Fruit fly (Drosophila melanogaster) whole organism, prepupa: ENCODE data around the gene Cpr67B.

Experiments
- Blimp-1 ChIP-seq: fragments of 200-800 bp; sonication (Bioruptor generic); optimal IDR thresholded peaks from 3 replicates; lab custom pipeline; 2017; ENCODE audit warnings: missing biosample characterization, missing genetic modification characterization, mild to moderate bottlenecking, moderate library complexity, missing genetic modification reagents
- CG10631 ChIP-seq: fragments of 200-800 bp; sonication (Bioruptor generic); optimal IDR thresholded peaks from 2 replicates; lab custom pipeline; 2016; ENCODE audit warnings: missing biosample characterization, missing genetic modification characterization
- CG10669 ChIP-seq: fragments of 200-800 bp; sonication (Bioruptor generic); optimal IDR thresholded peaks from 3 replicates; lab custom pipeline; 2018; ENCODE audit warnings: missing biosample characterization, mild to moderate bottlenecking, missing genetic modification characterization, moderate library complexity
- CG11294 ChIP-seq: fragments of 200-800 bp; sonication (Bioruptor generic); IDR thresholded peaks from 2 replicates; pipeline ENCODE4 v1.3.6; 2022; ENCODE audit warnings: missing biosample characterization, missing genetic modification characterization
- CG11762 ChIP-seq: fragments of 200-800 bp; sonication (Bioruptor generic); optimal IDR thresholded peaks from 3 replicates; lab custom pipeline; 2016; ENCODE audit warnings: missing biosample characterization, missing genetic modification characterization; ENCODE audit not compliant: insufficient read depth
- CG11902 ChIP-seq: fragments of 200-800 bp; sonication (Bioruptor generic); optimal IDR thresholded peaks from 3 replicates; lab custom pipeline; 2016; ENCODE audit warnings: missing biosample characterization, missing genetic modification characterization
- CG15336 ChIP-seq: fragments of 200-800 bp; sonication (Bioruptor generic); IDR thresholded peaks from 2 replicates; pipeline ENCODE4 v1.3.6; 2022; ENCODE audit warnings: missing biosample characterization, missing genetic modification characterization
- CG1621 ChIP-seq: fragments of 200-800 bp; sonication (Bioruptor generic); optimal IDR thresholded peaks from 3 replicates; lab custom pipeline; 2018; ENCODE audit warnings: missing biosample characterization, mild to moderate bottlenecking, missing genetic modification characterization
- CG16779 ChIP-seq: fragments of 200-800 bp; sonication (Bioruptor generic); optimal IDR thresholded peaks from 3 replicates; lab custom pipeline; 2017; ENCODE audit warnings: missing biosample characterization, mild to moderate bottlenecking, missing genetic modification characterization
- CG3032 ChIP-seq: fragments of 200-800 bp; optimal IDR thresholded peaks from 2 replicates; lab custom pipeline; 2019; ENCODE audit warnings: missing biosample characterization, mild to moderate bottlenecking, missing genetic modification characterization, moderate library complexity
- CG34406 ChIP-seq: fragments of 200-800 bp; sonication (Bioruptor generic); optimal IDR thresholded peaks from 3 replicates; lab custom pipeline; 2016; ENCODE audit warnings: missing biosample characterization, missing genetic modification characterization
- CG4318 ChIP-seq: fragments of 200-800 bp; sonication (Bioruptor generic); optimal IDR thresholded peaks from 3 replicates; lab custom pipeline; 2017; ENCODE audit warnings: missing biosample characterization, mild to moderate bottlenecking, missing genetic modification characterization
- CG6163 ChIP-seq: fragments of 200-800 bp; sonication (Bioruptor generic); IDR thresholded peaks from 3 replicates; pipeline ENCODE4 v1.3.6; 2022; ENCODE audit warnings: missing biosample characterization, missing genetic modification characterization
- CG6276 ChIP-seq: fragments of 200-800 bp; sonication (Bioruptor generic); optimal IDR thresholded peaks from 2 replicates; lab custom pipeline; 2017; ENCODE audit warnings: missing biosample characterization, mild to moderate bottlenecking, missing genetic modification characterization
- CG6792 ChIP-seq: fragments of 200-800 bp; sonication (Bioruptor generic); optimal IDR thresholded peaks from 3 replicates; lab custom pipeline; 2016; ENCODE audit warnings: missing biosample characterization, missing genetic modification characterization
- CG6808 ChIP-seq: fragments of 200-800 bp; sonication (Bioruptor generic); optimal IDR thresholded peaks from 3 replicates; lab custom pipeline; 2017; ENCODE audit warnings: missing biosample characterization, missing genetic modification characterization, mild to moderate bottlenecking, moderate library complexity, missing genetic modification reagents
- CG6854 ChIP-seq: fragments of 200-800 bp; sonication (Bioruptor generic); optimal IDR thresholded peaks from 2 replicates; lab custom pipeline; 2017; ENCODE audit warnings: missing biosample characterization, mild to moderate bottlenecking, missing genetic modification characterization
- CG8119 ChIP-seq: fragments of 200-800 bp; sonication (Bioruptor generic); IDR thresholded peaks from 3 replicates; pipeline ENCODE4 v1.3.6; 2022; ENCODE audit warnings: missing biosample characterization, missing genetic modification characterization
- CG8319 ChIP-seq: fragments of 200-800 bp; sonication (Bioruptor generic); optimal IDR thresholded peaks from 3 replicates; lab custom pipeline; 2016; ENCODE audit warnings: missing biosample characterization, missing genetic modification characterization
- CG8632 ChIP-seq: fragments of 200-800 bp; sonication (Bioruptor generic); optimal IDR thresholded peaks from 3 replicates; lab custom pipeline; 2016; ENCODE audit warnings: missing biosample characterization, missing genetic modification characterization
- CG9139 ChIP-seq: fragments of 200-800 bp; sonication (Bioruptor generic); optimal IDR thresholded peaks from 3 replicates; lab custom pipeline; 2017; ENCODE audit warnings: missing biosample characterization, mild to moderate bottlenecking, missing genetic modification characterization
- Eip75B ChIP-seq: fragments of 200-800 bp; sonication (Bioruptor generic); optimal IDR thresholded peaks from 3 replicates; lab custom pipeline; 2016; ENCODE audit warnings: missing biosample characterization, missing genetic modification characterization
- Eip78C ChIP-seq: fragments of 200-800 bp; sonication (Bioruptor generic); peaks from one replicate; lab custom pipeline; 2016; ENCODE audit warnings: missing biosample characterization, missing genetic modification characterization
- Ets21C ChIP-seq: fragments of 200-800 bp; sonication (Bioruptor generic); optimal IDR thresholded peaks from 3 replicates; lab custom pipeline; 2016; ENCODE audit warnings: missing biosample characterization, missing genetic modification characterization
- Ets96B ChIP-seq: fragments of 200-800 bp; optimal IDR thresholded peaks from 2 replicates; lab custom pipeline; 2019; ENCODE audit warnings: missing biosample characterization, mild to moderate bottlenecking, missing genetic modification characterization, moderate library complexity
- Gug ChIP-seq: fragments of 200-800 bp; sonication (Bioruptor generic); IDR thresholded peaks from 2 replicates; pipeline ENCODE4 v1.3.6; 2022; ENCODE audit warnings: missing biosample characterization, missing genetic modification characterization
- Hr39 ChIP-seq: fragments of 200-800 bp; sonication (Bioruptor generic); optimal IDR thresholded peaks from 2 replicates; lab custom pipeline; 2016; ENCODE audit warnings: missing biosample characterization, missing genetic modification characterization
- Lpt ChIP-seq: fragments of 200-800 bp; sonication (Bioruptor generic); optimal IDR thresholded peaks from 3 replicates; lab custom pipeline; 2016; ENCODE audit warnings: missing biosample characterization, missing genetic modification characterization
- Met ChIP-seq: fragments of 200-800 bp; sonication (Bioruptor generic); optimal IDR thresholded peaks from 3 replicates; lab custom pipeline; 2016; ENCODE audit warnings: missing biosample characterization, missing genetic modification characterization
- OdsH ChIP-seq: fragments of 200-800 bp; sonication (Bioruptor generic); optimal IDR thresholded peaks from 3 replicates; lab custom pipeline; 2016; ENCODE audit warnings: missing biosample characterization, missing genetic modification characterization
- Smox ChIP-seq: fragments of 200-800 bp; sonication (Bioruptor generic); optimal IDR thresholded peaks from 3 replicates; lab custom pipeline; 2016; ENCODE audit warnings: missing biosample characterization, missing genetic modification characterization
- Sox14 ChIP-seq: fragments of 200-800 bp; sonication (Bioruptor generic); optimal IDR thresholded peaks from 3 replicates; lab custom pipeline; 2016; ENCODE audit warnings: missing biosample characterization, missing genetic modification characterization
- Sox15 ChIP-seq: fragments of 200-800 bp; sonication (Bioruptor generic); optimal IDR thresholded peaks from 3 replicates; lab custom pipeline; 2016; ENCODE audit warnings: missing biosample characterization, missing genetic modification characterization
- achi ChIP-seq: fragments of 200-800 bp; sonication (Bioruptor generic); optimal IDR thresholded peaks from 3 replicates; lab custom pipeline; 2016; ENCODE audit warnings: missing biosample characterization, missing genetic modification characterization
- cyc ChIP-seq: fragments of 200-800 bp; sonication (Bioruptor generic); optimal IDR thresholded peaks from 3 replicates; lab custom pipeline; 2016; ENCODE audit warnings: missing biosample characterization, missing genetic modification characterization
- dsx ChIP-seq: fragments of 200-800 bp; optimal IDR thresholded peaks from 3 replicates; lab custom pipeline; 2019; ENCODE audit warnings: missing biosample characterization, mild to moderate bottlenecking, missing genetic modification characterization, moderate library complexity; ENCODE audit not compliant: poor library complexity, severe bottlenecking
- eg ChIP-seq: fragments of 200-800 bp; sonication (Bioruptor generic); IDR thresholded peaks from 3 replicates; pipeline ENCODE4 v1.3.6; 2022; ENCODE audit warnings: missing biosample characterization, missing genetic modification characterization
- esn ChIP-seq: fragments of 200-800 bp; sonication (Bioruptor generic); optimal IDR thresholded peaks from 2 replicates; lab custom pipeline; 2016; ENCODE audit warnings: missing biosample characterization, mild to moderate bottlenecking, missing genetic modification characterization, moderate library complexity
- fd59A ChIP-seq: fragments of 200-800 bp; sonication (Bioruptor generic); optimal IDR thresholded peaks from 2 replicates; lab custom pipeline; 2017; ENCODE audit warnings: missing biosample characterization, mild to moderate bottlenecking, missing genetic modification characterization, missing genetic modification reagents
- fd85E ChIP-seq: fragments of 200-800 bp; sonication (Bioruptor generic); optimal IDR thresholded peaks from 3 replicates; lab custom pipeline; 2016; ENCODE audit warnings: missing biosample characterization, missing genetic modification characterization
- fkh ChIP-seq: fragments of 200-800 bp; sonication (Bioruptor generic); optimal IDR thresholded peaks from 3 replicates; lab custom pipeline; 2017; ENCODE audit warnings: missing biosample characterization, mild to moderate bottlenecking, missing genetic modification characterization, moderate library complexity
- lz ChIP-seq: fragments of 200-800 bp; sonication (Bioruptor generic); optimal IDR thresholded peaks from 3 replicates; lab custom pipeline; 2016; ENCODE audit warnings: missing biosample characterization, missing genetic modification characterization
- net ChIP-seq: fragments of 200-800 bp; sonication (Bioruptor generic); optimal IDR thresholded peaks from 3 replicates; lab custom pipeline; 2016; ENCODE audit warnings: missing biosample characterization, missing genetic modification characterization
- pdm3 ChIP-seq: fragments of 200-800 bp; sonication (Bioruptor generic); optimal IDR thresholded peaks from 3 replicates; lab custom pipeline; 2016; ENCODE audit warnings: missing biosample characterization, missing genetic modification characterization
- spab ChIP-seq: fragments of 200-800 bp; sonication (Bioruptor generic); optimal IDR thresholded peaks from 2 replicates; lab custom pipeline; 2017; ENCODE audit warnings: missing biosample characterization, mild to moderate bottlenecking, missing genetic modification characterization, missing genetic modification reagents
- svp ChIP-seq: fragments of 200-800 bp; sonication (Bioruptor generic); peaks from one replicate; lab custom pipeline; 2016; ENCODE audit warnings: missing biosample characterization, missing genetic modification characterization
- topi ChIP-seq: fragments of 200-800 bp; sonication (Bioruptor generic); optimal IDR thresholded peaks from 3 replicates; lab custom pipeline; 2016; ENCODE audit warnings: missing biosample characterization, missing genetic modification characterization
- vri ChIP-seq: fragments of 200-800 bp; sonication (Bioruptor generic); optimal IDR thresholded peaks from 3 replicates; lab custom pipeline; 2016; ENCODE audit warnings: missing biosample characterization, mild to moderate bottlenecking, missing genetic modification characterization

The Cpr67B gene

DNA sequence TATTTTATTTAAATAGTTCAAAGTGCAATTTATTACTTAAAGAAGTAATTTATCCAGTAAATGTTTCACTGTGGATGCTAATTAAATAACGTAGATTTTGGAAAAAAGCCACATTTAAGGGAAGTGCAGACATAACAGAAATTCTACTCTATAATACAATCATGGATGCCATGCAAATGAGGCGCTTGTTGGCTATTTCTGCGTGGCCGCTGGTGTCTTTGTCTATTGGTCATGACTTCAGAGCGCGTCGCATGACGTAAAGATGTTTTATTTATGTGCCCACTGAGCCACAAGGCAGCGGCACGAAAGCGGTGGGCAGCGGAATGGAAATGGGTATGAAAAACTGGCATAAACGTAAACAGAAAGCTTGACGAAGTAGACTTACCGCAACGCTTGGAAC lies 21.2 kb downstream of the Cpr67B start (continued):
- TF ChIP-seq spab (GFP tag; lab: Kevin White, UChicago) (no peak), CG6854 (GFP tag; lab: Kevin White, UChicago) (no peak), CG11294 (GFP tag; lab: Robert Waterston, UW) (no peak), CG16779 (no peak), CG6792 (no peak), Eip75B (no peak), lz (GFP tag; lab: Kevin White, UChicago) (no peak)
- TF ChIP-seq, all 60 proteins: peak for 13

- TF ChIP-seq CG8632 (peak; percentile 98), Ets96B (tag; lab: Kevin White, UChicago) (peak; percentile 97), CG6854 (GFP tag; lab: Kevin White, UChicago) (peak; percentile 94), CG4318 (GFP tag; lab: Kevin White, UChicago) (peak; percentile 99), CG8119 (peak; percentile 94), svp (GFP tag; lab: Kevin White, UChicago) (peak; percentile 99), dsx (GFP tag; lab: Kevin White, UChicago) (peak; percentile 93), CG9139 (GFP tag; lab: Kevin White, UChicago) (peak; percentile 84), Eip78C (peak; percentile 99), topi (GFP tag; lab: Kevin White, UChicago) (peak; percentile 99), CG15336 (GFP tag; lab: Robert Waterston, UW) (peak; percentile 95), Sox14 (GFP tag; lab: Kevin White, UChicago) (peak; percentile 100), CG34406 (GFP tag; lab: Kevin White, UChicago) (peak; percentile 98), Lpt (peak; percentile 97), spab (GFP tag; lab: Kevin White, UChicago) (peak; percentile 95), CG6163 (GFP tag; lab: Robert Waterston, UW) (peak; percentile 99), Eip75B (peak; percentile 98), fkh (peak; percentile 87), net (GFP tag; lab: Kevin White, UChicago) (peak; percentile 98), Gug (peak; percentile 99), CG11294 (GFP tag; lab: Robert Waterston, UW) (peak; percentile 99), fd85E (GFP tag; lab: Kevin White, UChicago) (peak; percentile 95), pdm3 (GFP tag; lab: Kevin White, UChicago) (peak; percentile 99), Met (GFP tag; lab: Kevin White, UChicago) (peak; percentile 98), fd59A (GFP tag; lab: Kevin White, UChicago) (peak; percentile 98), Blimp-1 (GFP tag; lab: Kevin White, UChicago) (peak; percentile 95), CG1621 (tag; lab: Kevin White, UChicago) (peak; percentile 97), OdsH (peak; percentile 99), Hr39 (peak; percentile 100), Smox (GFP tag; lab: Kevin White, UChicago) (peak; percentile 99), CG8319 (GFP tag; lab: Kevin White, UChicago) (peak; percentile 99), CG11902 (peak; percentile 99), CG11762 (peak; percentile 97), lz (GFP tag; lab: Kevin White, UChicago) (peak; percentile 99), Sox15 (GFP tag; lab: Kevin White, UChicago) (peak; percentile 100), CG10631 (peak; percentile 99), CG6276 (GFP tag; lab: Kevin White, UChicago) (peak; percentile 90), CG3032 (tag; lab: Kevin White, UChicago) (peak; percentile 99), achi (GFP tag; lab: Kevin White, UChicago) (peak; percentile 97), CG10669 (GFP tag; lab: Kevin White, UChicago) (peak; percentile 96), CG6808 (GFP tag; lab: Kevin White, UChicago) (peak; percentile 93), esn (peak; percentile 99), Ets21C (GFP tag; lab: Kevin White, UChicago) (peak; percentile 99), eg (GFP tag; lab: Robert Waterston, UW) (peak; percentile 99), vri (GFP tag; lab: Kevin White, UChicago) (peak; percentile 97), cyc (GFP tag; lab: Kevin White, UChicago) (peak; percentile 99), CG6792 (peak; percentile 98)
Observed at dm6 chr3L:9426656-9427294, 22.2 kb downstream of the Cpr67B start, which contains the start of the genes Atat and Shc. Atat (minus strand) TSS chr3L:9426758. Shc (plus strand) TSS chr3L:9427010.
